Worm (Caenorhabditis elegans): ENCODE data around the gene C17C3.24.

C17C3.24 gene

DNA sequence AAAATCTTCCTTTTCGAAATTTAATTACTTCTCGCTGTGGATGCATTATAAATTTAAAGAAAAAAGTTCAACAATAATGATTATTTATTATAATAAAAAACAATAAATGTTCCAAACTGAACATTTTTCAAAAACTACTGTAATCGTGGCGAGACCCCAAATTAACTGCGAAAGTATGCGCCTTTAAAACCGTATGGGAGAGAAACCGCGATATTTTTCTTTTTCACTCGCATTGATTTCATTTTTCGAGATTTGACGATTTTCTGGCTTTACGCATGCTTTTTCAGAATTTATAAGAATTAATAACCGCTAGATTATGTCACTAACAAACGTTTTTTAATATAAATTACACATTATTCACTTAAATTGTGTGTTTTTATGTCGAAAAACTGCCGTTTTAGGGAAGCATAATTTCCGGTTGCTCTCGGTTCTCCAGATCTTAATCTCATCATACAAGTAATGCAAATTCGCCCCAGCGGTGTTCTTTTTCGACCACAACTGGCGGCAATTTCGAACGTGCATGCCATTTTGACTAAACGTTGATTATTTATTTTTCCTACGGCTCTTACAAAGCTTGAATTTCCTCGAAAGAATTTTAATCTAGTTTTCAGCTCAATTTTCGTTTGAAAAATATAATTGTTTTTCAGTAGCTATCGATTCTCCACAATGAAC, 40.5 kb downstream of the C17C3.24 start, which contains the start of gene F12A10.8:
TSS of gene F12A10.8 (minus strand) at position 79 of the 672 bp plus-strand sequence.
- TF ChIP-seq elt-1 (tag; optimal IDR thresholded peaks at IDR 0.05; ENCODE audit: borderline replicate concordance, insufficient read depth) (peak; percentile 52), pha-4 (tag; optimal IDR thresholded peaks at IDR 0.05) (no peak), ces-1 (GFP tag; optimal IDR thresholded peaks at IDR 0.05) (peak; percentile 89), nhr-76 (tag; optimal IDR thresholded peaks at IDR 0.05) (no peak)

DNA sequence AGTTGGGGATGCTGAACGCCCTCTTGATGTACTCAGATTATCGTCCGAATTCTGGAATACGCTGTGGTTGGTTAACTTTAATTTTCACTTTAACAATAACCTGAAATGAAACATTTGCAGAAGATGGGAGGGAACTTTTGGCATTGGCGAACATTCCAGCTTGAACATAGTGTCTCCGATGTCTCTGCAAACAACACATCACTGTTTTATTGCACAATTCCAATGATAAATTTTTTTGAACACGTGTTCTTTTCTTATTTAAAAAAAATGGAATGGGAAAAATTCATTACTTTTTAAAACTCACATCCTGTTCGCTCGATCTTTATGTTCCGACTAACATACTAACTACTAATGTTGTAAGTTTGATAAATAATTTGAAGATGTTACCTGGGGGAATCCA, 41.1 kb downstream of the C17C3.24 start, which contains the start of gene fzy-1:
TSS of gene fzy-1 (plus strand) at position 301 of the 400 bp plus-strand sequence.
- TF ChIP-seq M03D4.4 (tag; optimal IDR thresholded peaks at IDR 0.05) = no peak
- no peak for TF ChIP-seq ztf-11 (tag; optimal IDR thresholded peaks at IDR 0.05)
- TF ChIP-seq unc-120 (tag; optimal IDR thresholded peaks at IDR 0.05; ENCODE audit: poor library complexity, severe bottlenecking) = no peak
- no peak for TF ChIP-seq nhr-237 (tag; optimal IDR thresholded peaks at IDR 0.05)
- no peak for TF ChIP-seq blmp-1 (tag; optimal IDR thresholded peaks at IDR 0.05)

DNA sequence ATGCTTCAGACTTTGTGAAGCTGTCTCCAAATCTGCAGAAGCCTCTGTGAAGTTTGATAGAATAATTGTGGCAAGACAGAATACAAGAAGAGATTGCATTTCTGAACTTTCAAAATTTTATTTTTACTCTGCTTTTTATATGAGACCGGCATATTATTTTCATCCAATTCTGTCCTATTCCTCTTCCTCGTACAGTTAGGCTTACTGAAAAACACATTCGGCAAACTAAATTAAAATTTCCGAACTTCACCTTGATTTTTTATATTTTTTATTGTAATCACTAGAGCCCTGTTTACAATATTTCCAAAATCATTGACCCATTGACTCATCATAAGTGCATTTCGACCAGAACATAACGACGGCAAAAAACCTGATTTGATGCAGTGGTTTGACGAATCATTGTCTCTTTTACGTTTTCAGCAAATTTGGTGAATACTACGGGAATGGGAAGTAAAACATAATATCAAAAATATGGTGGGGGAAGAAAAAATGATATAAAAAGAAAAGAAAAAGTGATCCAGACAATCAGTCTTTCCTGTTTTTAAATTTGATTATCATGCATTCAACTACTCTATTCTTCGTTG, 43.3 kb downstream of the C17C3.24 start, which contains the start of the genes suex-1 and F12A10.9:
TSS of gene suex-1 (minus strand) at position 101 of the 584 bp plus-strand sequence.
TSS of gene F12A10.9 (plus strand) at position 534 of the 584 bp plus-strand sequence.
- no peak for TF ChIP-seq elt-3 (tag; optimal IDR thresholded peaks at IDR 0.05)

DNA sequence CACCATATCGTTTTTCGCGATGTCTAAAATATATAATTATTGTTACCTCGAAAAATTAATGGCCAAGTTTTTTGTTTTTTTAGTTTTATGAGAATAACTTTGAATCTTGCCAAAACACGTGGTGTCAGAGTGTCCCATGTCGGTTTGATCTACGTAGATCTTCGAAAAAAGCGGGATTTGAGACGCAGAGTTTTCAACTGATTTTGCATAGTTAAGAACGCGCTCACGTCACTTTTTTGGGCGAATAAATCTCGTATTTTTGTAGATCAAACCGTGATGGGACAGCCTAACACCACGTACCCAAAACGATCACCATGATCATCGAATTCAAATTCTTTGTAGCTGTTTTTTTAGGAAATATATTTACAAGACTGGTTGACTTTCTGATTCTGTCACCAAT, 44.0 kb downstream of the C17C3.24 start:
- no peak for TF ChIP-seq elt-3 (tag; optimal IDR thresholded peaks at IDR 0.05)
- TF ChIP-seq ceh-43 (GFP tag; optimal IDR thresholded peaks at IDR 0.05) = no peak
- TF ChIP-seq ces-1 (GFP tag; optimal IDR thresholded peaks at IDR 0.05) = no peak
- no peak for TF ChIP-seq lin-13 (tag; optimal IDR thresholded peaks at IDR 0.05)
- no peak for TF ChIP-seq nhr-76 (tag; optimal IDR thresholded peaks at IDR 0.05)
- no peak for TF ChIP-seq unc-39 (tag; optimal IDR thresholded peaks at IDR 0.05)
- no peak for TF ChIP-seq mls-2 (tag; optimal IDR thresholded peaks at IDR 0.05)
- TF ChIP-seq ceh-83 (GFP tag; optimal IDR thresholded peaks at IDR 0.05) = no peak
- no peak for TF ChIP-seq lin-32 (GFP tag; optimal IDR thresholded peaks at IDR 0.05)
- TF ChIP-seq nhr-28 (tag; optimal IDR thresholded peaks at IDR 0.05) = no peak
- no peak for TF ChIP-seq nhr-2 (tag; optimal IDR thresholded peaks at IDR 0.05)
- no peak for TF ChIP-seq lsy-2 (tag; optimal IDR thresholded peaks at IDR 0.05)
- TF ChIP-seq sem-2 (GFP tag; optimal IDR thresholded peaks at IDR 0.05) = no peak
- TF ChIP-seq hlh-1 (tag; optimal IDR thresholded peaks at IDR 0.05) = no peak
- TF ChIP-seq sptf-1 (tag; optimal IDR thresholded peaks at IDR 0.05) = no peak
- no peak for TF ChIP-seq unc-120 (tag; optimal IDR thresholded peaks at IDR 0.05; ENCODE audit: poor library complexity, severe bottlenecking)

DNA sequence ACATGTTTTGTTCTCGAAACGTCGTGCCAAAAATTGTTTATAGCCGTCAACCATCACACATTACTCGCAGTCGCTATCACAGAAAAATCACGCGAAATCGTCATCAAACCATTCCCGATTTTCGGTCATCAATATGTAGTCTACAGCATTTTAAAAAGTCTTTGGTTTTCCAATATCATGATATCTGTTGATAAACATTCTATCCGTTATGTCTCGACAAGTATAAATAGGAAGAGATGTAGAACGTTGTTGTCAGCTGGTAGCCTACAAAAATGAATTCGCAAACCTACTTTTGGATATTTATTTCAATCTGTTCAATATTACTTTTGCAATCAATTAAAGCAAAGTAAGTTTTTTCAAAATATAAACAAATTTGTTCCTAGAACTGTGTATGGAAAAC, 45.2 kb downstream of the C17C3.24 start, which contains the start of gene F12A10.1:
TSS of gene F12A10.1 (plus strand) at position 166 of the 400 bp plus-strand sequence.
- no peak for TF ChIP-seq sptf-1 (tag; optimal IDR thresholded peaks at IDR 0.05)
- TF ChIP-seq cnd-1 (tag; optimal IDR thresholded peaks at IDR 0.05) = no peak
- no peak for TF ChIP-seq elt-1 (tag; optimal IDR thresholded peaks at IDR 0.05; ENCODE audit: borderline replicate concordance, insufficient read depth)
- TF ChIP-seq ceh-39 (tag; optimal IDR thresholded peaks at IDR 0.05) = no peak
- TF ChIP-seq snpc-4 (tag; optimal IDR thresholded peaks at IDR 0.05) = no peak
- no peak for TF ChIP-seq mab-5 (tag; optimal IDR thresholded peaks at IDR 0.05)
- no peak for TF ChIP-seq mls-2 (tag; optimal IDR thresholded peaks at IDR 0.05)
- no peak for TF ChIP-seq ceh-43 (GFP tag; optimal IDR thresholded peaks at IDR 0.05)
- TF ChIP-seq flh-1 (GFP tag; optimal IDR thresholded peaks at IDR 0.05) = no peak
- TF ChIP-seq nhr-12 (tag; optimal IDR thresholded peaks at IDR 0.05) = no peak
- no peak for TF ChIP-seq nhr-237 (tag; optimal IDR thresholded peaks at IDR 0.05)
- no peak for TF ChIP-seq pha-4 (tag; optimal IDR thresholded peaks at IDR 0.05)
- no peak for TF ChIP-seq tbx-8 (GFP tag; optimal IDR thresholded peaks at IDR 0.05)
- no peak for TF ChIP-seq sem-2 (GFP tag; optimal IDR thresholded peaks at IDR 0.05)
- TF ChIP-seq drap-1 (GFP tag; optimal IDR thresholded peaks at IDR 0.05) = no peak
- no peak for TF ChIP-seq blmp-1 (tag; optimal IDR thresholded peaks at IDR 0.05)
- TF ChIP-seq unc-62 (GFP tag; optimal IDR thresholded peaks at IDR 0.05) = no peak
